Worm (Caenorhabditis elegans) whole organism, young adult: ENCODE measurements around the gene ptr-3.

Experiments
- B0261.1 ChIP-seq: sonication (generic microtip); optimal IDR thresholded peaks from 2 replicates; lab custom pipeline; 2016; ENCODE audit warnings: mild to moderate bottlenecking, missing genetic modification characterization, moderate library complexity, missing compliant biosample characterization
- B0336.3 ChIP-seq: fragments of 200-800 bp; sonication (Bioruptor generic); IDR thresholded peaks from 2 replicates; pipeline ENCODE4 v1.3.6; 2022; ENCODE audit warnings: missing genetic modification characterization, missing compliant biosample characterization
- C06A6.2 ChIP-seq: fragments of 200-800 bp; sonication (Bioruptor generic); conservative IDR thresholded peaks from 2 replicates; pipeline ENCODE4 v1.3.6; 2022; ENCODE audit warnings: missing genetic modification characterization, missing compliant biosample characterization
- C17E4.6 ChIP-seq: fragments of 200-800 bp; sonication (Bioruptor generic); IDR thresholded peaks from 2 replicates; pipeline ENCODE4 v1.3.6; 2022; ENCODE audit warnings: missing genetic modification reagents, missing genetic modification characterization, missing compliant biosample characterization
- F49E8.2 ChIP-seq: sonication (generic microtip); optimal IDR thresholded peaks from 3 replicates; lab custom pipeline; 2017; ENCODE audit warnings: missing genetic modification characterization, mild to moderate bottlenecking, missing compliant biosample characterization, antibody characterized with exemption, moderate library complexity; ENCODE audit not compliant: insufficient read depth
- F55B11.4 ChIP-seq: sonication (generic microtip); optimal IDR thresholded peaks from 2 replicates; lab custom pipeline; 2016; ENCODE audit warnings: missing compliant biosample characterization, missing genetic modification characterization, borderline replicate concordance; ENCODE audit not compliant: insufficient read depth
- F57C9.4 ChIP-seq: sonication (generic microtip); optimal IDR thresholded peaks from 2 replicates; lab custom pipeline; 2017; ENCODE audit warnings: mild to moderate bottlenecking, missing genetic modification characterization, missing compliant biosample characterization
- akir-1 ChIP-seq: fragments of 200-800 bp; sonication (Bioruptor generic); optimal IDR thresholded peaks from 2 replicates; lab custom pipeline; 2018; ENCODE audit warnings: mild to moderate bottlenecking, missing genetic modification characterization, moderate library complexity, missing compliant biosample characterization
- aptf-3 ChIP-seq: fragments of 200-800 bp; sonication (Bioruptor generic); IDR thresholded peaks from 2 replicates; pipeline ENCODE4 v1.3.6; 2022; ENCODE audit warnings: missing genetic modification characterization, missing compliant biosample characterization
- atf-7 ChIP-seq: sonication (generic microtip); optimal IDR thresholded peaks from 2 replicates; lab custom pipeline; 2017; ENCODE audit warnings: mild to moderate bottlenecking, missing genetic modification characterization, missing compliant biosample characterization
- attf-3 ChIP-seq: fragments of 200-800 bp; sonication (Bioruptor generic); conservative IDR thresholded peaks from 2 replicates; pipeline ENCODE4 v1.3.6; 2022; ENCODE audit warnings: missing genetic modification reagents, missing genetic modification characterization, missing compliant biosample characterization
- bed-1 ChIP-seq: fragments of 200-800 bp; sonication (Bioruptor generic); IDR thresholded peaks from 2 replicates; pipeline ENCODE4 v1.3.6; 2022; ENCODE audit warnings: missing genetic modification reagents, missing genetic modification characterization, missing compliant biosample characterization
- ceh-40 ChIP-seq: fragments of 200-800 bp; sonication (Bioruptor generic); IDR thresholded peaks from 2 replicates; pipeline ENCODE4 v1.3.6; 2022; ENCODE audit warnings: missing genetic modification characterization, missing compliant biosample characterization
- ceh-58 ChIP-seq: fragments of 200-800 bp; sonication (Bioruptor generic); IDR thresholded peaks from 2 replicates; pipeline ENCODE4 v1.3.6; 2022; ENCODE audit warnings: missing genetic modification characterization, missing compliant biosample characterization
- chd-7 ChIP-seq: sonication (generic microtip); optimal IDR thresholded peaks from 2 replicates; lab custom pipeline; 2016; ENCODE audit warnings: mild to moderate bottlenecking, missing genetic modification characterization, moderate library complexity, missing compliant biosample characterization
- dpl-1 ChIP-seq: fragments of 150-350 bp; optimal IDR thresholded peaks from 2 replicates; lab custom pipeline; 2014; ENCODE audit warnings: missing biosample characterization, missing genetic modification reagents, missing genetic modification characterization
- ekl-4 ChIP-seq: fragments of 200-800 bp; sonication (Bioruptor generic); IDR thresholded peaks from 2 replicates; pipeline ENCODE4 v1.3.6; 2022; ENCODE audit warnings: missing genetic modification reagents, missing genetic modification characterization, missing compliant biosample characterization
- ets-4 ChIP-seq: fragments of 200-800 bp; sonication (Bioruptor generic); optimal IDR thresholded peaks from 2 replicates; lab custom pipeline; 2018; ENCODE audit warnings: mild to moderate bottlenecking, missing genetic modification characterization, missing compliant biosample characterization
- him-1 ChIP-seq: sonication (generic microtip); optimal IDR thresholded peaks from 2 replicates; lab custom pipeline; 2016; ENCODE audit warnings: missing genotype, missing genetic modification reagents, missing genetic modification characterization, missing compliant biosample characterization
- hlh-12 ChIP-seq: sonication (generic microtip); optimal IDR thresholded peaks from 2 replicates; lab custom pipeline; 2016; ENCODE audit warnings: missing genetic modification characterization, missing compliant biosample characterization
- hlh-26 ChIP-seq: fragments of 200-800 bp; sonication (Bioruptor generic); conservative IDR thresholded peaks from 2 replicates; pipeline ENCODE4 v1.3.6; 2022; ENCODE audit warnings: missing genetic modification reagents, missing genetic modification characterization, missing compliant biosample characterization
- hmg-20 ChIP-seq: fragments of 200-800 bp; sonication (Bioruptor generic); IDR thresholded peaks from 2 replicates; pipeline ENCODE4 v1.3.6; 2022; ENCODE audit warnings: missing genetic modification reagents, missing genetic modification characterization, missing compliant biosample characterization
- hsf-1 ChIP-seq: fragments of 200-800 bp; sonication (Bioruptor generic); IDR thresholded peaks from 2 replicates; pipeline ENCODE4 v1.3.6; 2022; ENCODE audit warnings: missing genetic modification reagents, missing genetic modification characterization, missing compliant biosample characterization
- lag-1 ChIP-seq: fragments of 200-800 bp; sonication (Bioruptor generic); IDR thresholded peaks from 2 replicates; pipeline ENCODE4 v1.3.6; 2022; ENCODE audit warnings: missing genetic modification reagents, missing genetic modification characterization, missing compliant biosample characterization
- madf-10 ChIP-seq: sonication (generic microtip); optimal IDR thresholded peaks from 2 replicates; lab custom pipeline; 2016; ENCODE audit warnings: mild to moderate bottlenecking, missing genetic modification characterization, missing compliant biosample characterization
- nhr-120 ChIP-seq: fragments of 200-800 bp; sonication (Bioruptor generic); IDR thresholded peaks from 2 replicates; pipeline ENCODE4 v1.3.6; 2022; ENCODE audit warnings: missing genetic modification characterization, missing compliant biosample characterization
- nhr-80 ChIP-seq: sonication (generic microtip); optimal IDR thresholded peaks from 2 replicates; lab custom pipeline; 2016; ENCODE audit warnings: missing genetic modification characterization, missing compliant biosample characterization
- pbrm-1 ChIP-seq: fragments of 200-800 bp; sonication (Bioruptor generic); IDR thresholded peaks from 2 replicates; pipeline ENCODE4 v1.3.6; 2022; ENCODE audit warnings: missing genetic modification reagents, missing genetic modification characterization, missing compliant biosample characterization
- rec-8 ChIP-seq, 2 experiments: sonication (generic microtip); optimal IDR thresholded peaks; 2 replicates each; lab custom pipeline; 2016; ENCODE audit warnings: mild to moderate bottlenecking in 2 of 2, missing genetic modification characterization in 2 of 2, missing genetic modification reagents in 2 of 2, missing genotype in 2 of 2, missing biosample characterization in 1 of 2, missing compliant biosample characterization in 1 of 2, moderate library complexity in 1 of 2
- rpc-1 ChIP-seq, 2 experiments: fragments of 150-350 bp in 1 of 2; sonication (generic microtip) in 1 of 2; optimal IDR thresholded peaks; 2 replicates each; lab custom pipeline; 2014 to 2018; ENCODE audit warnings: missing biosample characterization in 1 of 2, missing genetic modification characterization in 1 of 2, missing genetic modification reagents in 1 of 2, missing genotype in 1 of 2
- snpc-1.1 ChIP-seq: sonication (generic microtip); optimal IDR thresholded peaks from 2 replicates; lab custom pipeline; 2017; ENCODE audit warnings: missing genetic modification characterization, mild to moderate bottlenecking, missing compliant biosample characterization, antibody characterized with exemption, moderate library complexity, missing genotype, missing genetic modification reagents; ENCODE audit not compliant: insufficient read depth
- somi-1 ChIP-seq: fragments of 200-800 bp; sonication (Bioruptor generic); optimal IDR thresholded peaks from 2 replicates; lab custom pipeline; 2018; ENCODE audit warnings: mild to moderate bottlenecking, missing genetic modification characterization, missing compliant biosample characterization
- sptf-2 ChIP-seq: fragments of 200-800 bp; sonication (Bioruptor generic); optimal IDR thresholded peaks from 2 replicates; lab custom pipeline; 2018; ENCODE audit warnings: mild to moderate bottlenecking, missing genetic modification characterization, missing compliant biosample characterization
- tbx-9 ChIP-seq: sonication (generic microtip); optimal IDR thresholded peaks from 2 replicates; lab custom pipeline; 2016; ENCODE audit warnings: borderline replicate concordance, missing genetic modification characterization, inconsistent platforms, missing compliant biosample characterization
- tlf-1 ChIP-seq: fragments of 200-800 bp; sonication (Bioruptor generic); optimal IDR thresholded peaks from 2 replicates; lab custom pipeline; 2018; ENCODE audit warnings: mild to moderate bottlenecking, missing genetic modification characterization, missing compliant biosample characterization
- ztf-22 ChIP-seq: fragments of 200-800 bp; sonication (Bioruptor generic); optimal IDR thresholded peaks from 2 replicates; lab custom pipeline; 2018; ENCODE audit warnings: mild to moderate bottlenecking, missing genetic modification characterization, moderate library complexity, missing compliant biosample characterization
- ztf-3 ChIP-seq: fragments of 200-800 bp; sonication (Bioruptor generic); optimal IDR thresholded peaks from 2 replicates; lab custom pipeline; 2018; ENCODE audit warnings: mild to moderate bottlenecking, missing genetic modification characterization, missing compliant biosample characterization

Gene ptr-3

ce11 chrII:340714-341113 lies 26.6 kb downstream of the ptr-3 start:
- TF ChIP-seq ets-4: no peak
- no peak for TF ChIP-seq ztf-3 (GFP tag; lab: Kevin White, UChicago)
- no peak for TF ChIP-seq akir-1 (GFP tag; lab: Kevin White, UChicago)
- TF ChIP-seq rec-8 (tag; optimal IDR thresholded peaks at IDR 0.05; lab: Kevin White, UChicago): no peak
- TF ChIP-seq bed-1: no peak
- no peak for TF ChIP-seq tlf-1 (GFP tag; lab: Kevin White, UChicago)
- no peak for TF ChIP-seq madf-10 (tag; lab: Kevin White, UChicago)
- no peak for TF ChIP-seq F57C9.4 (tag; lab: Kevin White, UChicago)
- TF ChIP-seq hsf-1: no peak
- TF ChIP-seq, all 124 proteins: peak for 0

- TF ChIP-seq hlh-26 (GFP tag; lab: Robert Waterston, UW) (no peak), ceh-58 (GFP tag; lab: Robert Waterston, UW) (no peak), lag-1 (GFP tag; lab: Robert Waterston, UW) (no peak), ceh-40 (GFP tag; lab: Robert Waterston, UW) (no peak), him-1 (tag; lab: Kevin White, UChicago) (no peak), aptf-3 (GFP tag; lab: Robert Waterston, UW) (no peak), ekl-4 (GFP tag; lab: Robert Waterston, UW) (no peak)
- TF ChIP-seq, all 124 proteins: peak for 0
Measured at ce11 chrII:340224-340623, 27.1 kb downstream of the ptr-3 start, which contains the start of gene clc-31. Gene clc-31 (plus strand): TSS chrII:340524.

- TF ChIP-seq sptf-2 (GFP tag; lab: Kevin White, UChicago) (no peak), hmg-20 (GFP tag; lab: Robert Waterston, UW) (no peak)
Measured at ce11 chrII:337233-337832, 30.0 kb downstream of the ptr-3 start, which contains the start of gene cpn-2. Gene cpn-2 (plus strand): TSS chrII:337782.

ce11 chrII:334828-335227 lies 32.5 kb downstream of the ptr-3 start:
- TF ChIP-seq chd-7 (tag; lab: Kevin White, UChicago) (no peak), B0261.1 (tag; lab: Kevin White, UChicago) (no peak), bed-1 (no peak), hlh-26 (GFP tag; lab: Robert Waterston, UW) (no peak), hsf-1 (no peak), B0336.3 (GFP tag; lab: Robert Waterston, UW) (no peak), tbx-9 (no peak), C06A6.2 (GFP tag; lab: Robert Waterston, UW) (no peak), nhr-80 (tag; lab: Kevin White, UChicago) (no peak), attf-3 (GFP tag; lab: Robert Waterston, UW) (no peak), C17E4.6 (GFP tag; lab: Robert Waterston, UW) (no peak), hlh-12 (tag; lab: Kevin White, UChicago) (no peak), ztf-22 (GFP tag; lab: Kevin White, UChicago) (no peak), snpc-1.1 (tag; lab: Kevin White, UChicago) (no peak)
- TF ChIP-seq, all 124 proteins: peak for 0

- TF ChIP-seq nhr-120: no peak
- TF ChIP-seq rpc-1 (optimal IDR thresholded peaks at IDR 0.05; lab: Kevin White, UChicago): no peak
- TF ChIP-seq rpc-1 (tag; optimal IDR thresholded peaks at IDR 0.05; lab: Kevin White, UChicago): no peak
- TF ChIP-seq atf-7 (tag; lab: Kevin White, UChicago): no peak
- TF ChIP-seq F49E8.2: no peak
- TF ChIP-seq ztf-22 (GFP tag; lab: Kevin White, UChicago): no peak
- TF ChIP-seq somi-1 (GFP tag; lab: Kevin White, UChicago): no peak
- TF ChIP-seq dpl-1: no peak
- TF ChIP-seq F55B11.4 (tag; lab: Kevin White, UChicago): no peak
- no peak for TF ChIP-seq pbrm-1 (GFP tag; lab: Robert Waterston, UW)
Measured at ce11 chrII:333853-334449, 33.4 kb downstream of the ptr-3 start.
